Worm (Caenorhabditis elegans) whole organism, L2 larva: ENCODE measurements around the gene cec-5.

Source experiments
- C34F6.9 ChIP-seq: fragments of 150-350 bp; optimal IDR thresholded peaks from 2 replicates; lab custom pipeline; 2014; ENCODE audit warnings: missing biosample characterization, missing genetic modification characterization
- F13H6.1 ChIP-seq: sonication (generic microtip); optimal IDR thresholded peaks from 2 replicates; lab custom pipeline; 2016; ENCODE audit warnings: missing genetic modification characterization, missing compliant biosample characterization
- R02D3.7 ChIP-seq: fragments of 150-350 bp; optimal IDR thresholded peaks from 2 replicates; lab custom pipeline; 2014; ENCODE audit warnings: missing biosample characterization, missing genetic modification characterization
- Y55F3AM.14 ChIP-seq: fragments of 200-800 bp; sonication (Bioruptor generic); optimal IDR thresholded peaks from 2 replicates; lab custom pipeline; 2018; ENCODE audit warnings: mild to moderate bottlenecking, missing genetic modification characterization, missing compliant biosample characterization
- ZK546.5 ChIP-seq: sonication (generic microtip); optimal IDR thresholded peaks from 2 replicates; lab custom pipeline; 2017; ENCODE audit warnings: missing biosample characterization, missing genetic modification characterization
- alr-1 ChIP-seq: fragments of 150-350 bp; optimal IDR thresholded peaks from 2 replicates; lab custom pipeline; 2014; ENCODE audit warnings: missing biosample characterization, missing genetic modification characterization
- aly-2 ChIP-seq: fragments of 150-350 bp; optimal IDR thresholded peaks from 2 replicates; lab custom pipeline; 2014; ENCODE audit warnings: missing biosample characterization, missing genetic modification characterization
- blmp-1 ChIP-seq: sonication (generic microtip); optimal IDR thresholded peaks from 2 replicates; lab custom pipeline; 2017; ENCODE audit warnings: missing genetic modification characterization, mild to moderate bottlenecking, missing compliant biosample characterization, antibody characterized with exemption, moderate library complexity; ENCODE audit not compliant: insufficient read depth
- crh-2 ChIP-seq: sonication (generic microtip); optimal IDR thresholded peaks from 2 replicates; lab custom pipeline; 2017; ENCODE audit warnings: missing biosample characterization, missing genetic modification characterization
- egl-27 ChIP-seq: sonication (generic microtip); optimal IDR thresholded peaks from 3 replicates; lab custom pipeline; 2017; ENCODE audit warnings: missing biosample characterization, missing genetic modification reagents, missing genetic modification characterization
- elt-1 ChIP-seq: fragments of 150-350 bp; optimal IDR thresholded peaks from 2 replicates; lab custom pipeline; 2014; ENCODE audit warnings: missing biosample characterization, missing genetic modification characterization
- elt-3 ChIP-seq: sonication (generic microtip); optimal IDR thresholded peaks from 2 replicates; lab custom pipeline; 2017; ENCODE audit warnings: missing biosample characterization, missing genetic modification characterization
- fos-1 ChIP-seq: fragments of 150-350 bp; optimal IDR thresholded peaks from 2 replicates; lab custom pipeline; 2014; ENCODE audit warnings: missing biosample characterization, missing genetic modification characterization
- lin-11 ChIP-seq: fragments of 150-350 bp; sonication (generic microtip); optimal IDR thresholded peaks from 2 replicates; lab custom pipeline; 2014; ENCODE audit warnings: missing biosample characterization, missing genetic modification characterization, inconsistent platforms, mixed read lengths
- lin-13 ChIP-seq: fragments of 150-350 bp; optimal IDR thresholded peaks from 2 replicates; lab custom pipeline; 2014; ENCODE audit warnings: missing biosample characterization, missing genetic modification reagents, missing genetic modification characterization
- lin-39 ChIP-seq: fragments of 150-350 bp; optimal IDR thresholded peaks from 2 replicates; lab custom pipeline; 2014; ENCODE audit warnings: missing biosample characterization, missing genetic modification reagents, missing genetic modification characterization
- lsy-2 ChIP-seq, 2 experiments: fragments of 150-350 bp in 1 of 2; sonication (generic microtip) in 1 of 2; optimal IDR thresholded peaks; 2 replicates each; lab custom pipeline; 2014 to 2017; ENCODE audit warnings: missing biosample characterization in 2 of 2, missing genetic modification characterization in 2 of 2
- mab-5 ChIP-seq: fragments of 150-350 bp; optimal IDR thresholded peaks from 2 replicates; lab custom pipeline; 2014; ENCODE audit warnings: missing biosample characterization, missing genetic modification characterization
- mdl-1 ChIP-seq, 2 experiments: fragments of 150-350 bp in 1 of 2; sonication (generic microtip) in 1 of 2; optimal IDR thresholded peaks; 2 replicates each; lab custom pipeline; 2017; ENCODE audit warnings: missing biosample characterization in 2 of 2, missing genetic modification characterization in 2 of 2
- nhr-10 ChIP-seq: sonication (generic microtip); optimal IDR thresholded peaks from 2 replicates; lab custom pipeline; 2017; ENCODE audit warnings: missing biosample characterization, missing genetic modification characterization
- nhr-11 ChIP-seq: fragments of 150-350 bp; optimal IDR thresholded peaks from 2 replicates; lab custom pipeline; 2014; ENCODE audit warnings: missing biosample characterization, missing genetic modification characterization
- nhr-12 ChIP-seq: fragments of 150-350 bp; optimal IDR thresholded peaks from 2 replicates; lab custom pipeline; 2014; ENCODE audit warnings: missing biosample characterization, missing genetic modification characterization
- nhr-129 ChIP-seq: fragments of 150-350 bp; optimal IDR thresholded peaks from 2 replicates; lab custom pipeline; 2014; ENCODE audit warnings: missing biosample characterization, missing genetic modification characterization
- nhr-21 ChIP-seq: fragments of 150-350 bp; optimal IDR thresholded peaks from 2 replicates; lab custom pipeline; 2014; ENCODE audit warnings: missing biosample characterization, missing genetic modification characterization
- nhr-23 ChIP-seq: fragments of 150-350 bp; optimal IDR thresholded peaks from 2 replicates; lab custom pipeline; 2014; ENCODE audit warnings: missing biosample characterization, missing genetic modification reagents, missing genetic modification characterization
- nhr-237 ChIP-seq: fragments of 150-350 bp; optimal IDR thresholded peaks from 2 replicates; lab custom pipeline; 2014; ENCODE audit warnings: missing biosample characterization, missing genetic modification characterization
- nhr-25 ChIP-seq: fragments of 150-350 bp; sonication (generic microtip); optimal IDR thresholded peaks from 3 replicates; lab custom pipeline; 2014; ENCODE audit warnings: missing biosample characterization, missing genetic modification characterization
- nhr-77 ChIP-seq: fragments of 150-350 bp; optimal IDR thresholded peaks from 2 replicates; lab custom pipeline; 2014; ENCODE audit warnings: missing biosample characterization, missing genetic modification characterization
- sem-4 ChIP-seq: fragments of 150-350 bp; optimal IDR thresholded peaks from 2 replicates; lab custom pipeline; 2014; ENCODE audit warnings: missing biosample characterization, missing genetic modification reagents, missing genetic modification characterization
- sma-3 ChIP-seq: sonication (generic microtip); optimal IDR thresholded peaks from 2 replicates; lab custom pipeline; 2016; ENCODE audit warnings: missing genetic modification reagents, missing genetic modification characterization, missing compliant biosample characterization
- sma-9 ChIP-seq, 2 experiments: fragments of 150-350 bp in 1 of 2; sonication (generic microtip) in 1 of 2; optimal IDR thresholded peaks; 2 replicates each; lab custom pipeline; 2014 to 2016; ENCODE audit warnings: missing genetic modification characterization in 2 of 2, mild to moderate bottlenecking in 1 of 2, missing biosample characterization in 1 of 2, missing compliant biosample characterization in 1 of 2, missing genetic modification reagents in 1 of 2, moderate library complexity in 1 of 2
- unc-55 ChIP-seq: fragments of 150-350 bp; sonication (generic microtip); optimal IDR thresholded peaks from 3 replicates; lab custom pipeline; 2014; ENCODE audit warnings: missing biosample characterization, missing genetic modification reagents, missing genetic modification characterization
- zag-1 ChIP-seq: fragments of 150-350 bp; optimal IDR thresholded peaks from 2 replicates; lab custom pipeline; 2014; ENCODE audit warnings: missing biosample characterization, missing genetic modification characterization
- ztf-11 ChIP-seq: sonication (generic microtip); optimal IDR thresholded peaks from 2 replicates; lab custom pipeline; 2017; ENCODE audit warnings: missing biosample characterization, missing genetic modification characterization

cec-5 gene

ce11 chrIV:7620450-7620849, 40.5 kb upstream of the cec-5 start:
- TF ChIP-seq nhr-237 (tag; lab: Kevin White, UChicago) = no peak
- peak; percentile 59 for TF ChIP-seq sem-4
- TF ChIP-seq C34F6.9 (tag; lab: Kevin White, UChicago) = peak; percentile 17
- TF ChIP-seq ztf-11 (tag; lab: Kevin White, UChicago) = no peak
- no peak for TF ChIP-seq R02D3.7 (tag; lab: Kevin White, UChicago)
- no peak for TF ChIP-seq lsy-2 (tag; optimal IDR thresholded peaks at IDR 0.05; lab: Kevin White, UChicago)
- peak; percentile 17 for TF ChIP-seq zag-1 (tag; lab: Kevin White, UChicago)
- TF ChIP-seq F13H6.1 (tag; lab: Kevin White, UChicago) = no peak
- peak; percentile 41 for TF ChIP-seq unc-55 (GFP tag; lab: Kevin White, UChicago)

- TF ChIP-seq nhr-23 (tag; lab: Kevin White, UChicago) (no peak), Y55F3AM.14 (GFP tag; lab: Kevin White, UChicago) (peak; percentile 7), nhr-77 (tag; lab: Kevin White, UChicago) (no peak), nhr-10 (tag; lab: Kevin White, UChicago) (no peak), alr-1 (tag; lab: Kevin White, UChicago) (no peak), nhr-25 (tag; lab: Kevin White, UChicago) (no peak), unc-55 (GFP tag; lab: Kevin White, UChicago) (peak; percentile 73), fos-1 (tag; lab: Kevin White, UChicago) (no peak), zag-1 (tag; lab: Kevin White, UChicago) (peak; percentile 57), ZK546.5 (tag; lab: Kevin White, UChicago) (no peak), sem-4 (peak; percentile 60), F13H6.1 (tag; lab: Kevin White, UChicago) (peak; percentile 23), blmp-1 (tag; lab: Kevin White, UChicago) (no peak), mdl-1 (tag; optimal IDR thresholded peaks at IDR 0.05; lab: Kevin White, UChicago) (peak in 1 of 2 experiments; percentile 44), nhr-237 (tag; lab: Kevin White, UChicago) (no peak), lin-39 (tag; lab: Kevin White, UChicago) (no peak), nhr-12 (tag; lab: Kevin White, UChicago) (no peak), elt-3 (tag; lab: Kevin White, UChicago) (no peak), aly-2 (tag; lab: Kevin White, UChicago) (no peak), crh-2 (tag; lab: Kevin White, UChicago) (peak; percentile 6), nhr-11 (no peak), lsy-2 (tag; optimal IDR thresholded peaks at IDR 0.05; lab: Kevin White, UChicago) (peak in 1 of 2 experiments; percentile 24), C34F6.9 (tag; lab: Kevin White, UChicago) (peak; percentile 52), lin-11 (tag; lab: Kevin White, UChicago) (no peak)
Observed at ce11 chrIV:7619261-7619660, 39.3 kb upstream of the cec-5 start.

ce11 chrIV:7612523-7612922, 32.6 kb upstream of the cec-5 start:
- TF ChIP-seq lin-13 (GFP tag; lab: Kevin White, UChicago) (no peak), crh-2 (tag; lab: Kevin White, UChicago) (no peak), aly-2 (tag; lab: Kevin White, UChicago) (no peak), C34F6.9 (tag; lab: Kevin White, UChicago) (peak; percentile 4), nhr-11 (no peak), ztf-11 (tag; lab: Kevin White, UChicago) (no peak), mab-5 (no peak), nhr-77 (tag; lab: Kevin White, UChicago) (no peak), sma-3 (GFP tag; lab: Kevin White, UChicago) (no peak)

ce11 chrIV:7611396-7611795, 31.5 kb upstream of the cec-5 start:
- TF ChIP-seq egl-27 (tag; lab: Kevin White, UChicago) = no peak
- no peak for TF ChIP-seq sma-3 (GFP tag; lab: Kevin White, UChicago)
- no peak for TF ChIP-seq elt-1 (tag; lab: Kevin White, UChicago)
- TF ChIP-seq lin-39 (tag; lab: Kevin White, UChicago) = no peak
- TF ChIP-seq nhr-21 = no peak
- TF ChIP-seq crh-2 (tag; lab: Kevin White, UChicago) = no peak
- peak; percentile 45 for TF ChIP-seq unc-55 (GFP tag; lab: Kevin White, UChicago)
- TF ChIP-seq sma-9 (GFP tag; optimal IDR thresholded peaks at IDR 0.05; lab: Kevin White, UChicago) = peak; percentile 8
- TF ChIP-seq sma-9 (tag; optimal IDR thresholded peaks at IDR 0.05; lab: Kevin White, UChicago) = no peak
- TF ChIP-seq nhr-129 = no peak
- no peak for TF ChIP-seq F13H6.1 (tag; lab: Kevin White, UChicago)
- TF ChIP-seq nhr-23 (tag; lab: Kevin White, UChicago) = no peak
